Fruit fly (Drosophila melanogaster) whole organism, embryonic: Measurements from ENCODE around the gene CG33521.
A peak's percentile ranks its signal among the peaks of the same experiment; 100 is the strongest.

Experiments
- B-H2 ChIP-seq: fragments of 200-800 bp; sonication (Bioruptor generic); optimal IDR thresholded peaks from 2 replicates; lab custom pipeline; 2018; ENCODE audit warnings: missing biosample characterization, mild to moderate bottlenecking, missing genetic modification characterization
- BEAF-32 ChIP-seq: fragments of 200-800 bp; sonication (Bioruptor generic); optimal IDR thresholded peaks from 3 replicates; lab custom pipeline; 2017; ENCODE audit warnings: missing biosample characterization, missing genetic modification characterization, mild to moderate bottlenecking, moderate library complexity, missing genetic modification reagents
- CG10321 ChIP-seq: fragments of 200-800 bp; sonication (Bioruptor generic); IDR thresholded peaks from 2 replicates; pipeline ENCODE4 v1.3.6; 2022; ENCODE audit warnings: missing biosample characterization, missing genetic modification characterization
- CG11723 ChIP-seq: fragments of 200-800 bp; sonication (Bioruptor generic); optimal IDR thresholded peaks from 2 replicates; lab custom pipeline; 2017; ENCODE audit warnings: missing biosample characterization, mild to moderate bottlenecking, missing genetic modification characterization
- CG14860 ChIP-seq: fragments of 200-800 bp; sonication (Bioruptor generic); IDR thresholded peaks from 3 replicates; pipeline ENCODE4 v1.3.6; 2022; ENCODE audit warnings: missing biosample characterization, missing genetic modification characterization; ENCODE audit not compliant: partially characterized antibody
- CG15011 ChIP-seq: fragments of 200-800 bp; sonication (Bioruptor generic); optimal IDR thresholded peaks from 3 replicates; lab custom pipeline; 2018; ENCODE audit warnings: missing biosample characterization, mild to moderate bottlenecking, missing genetic modification characterization
- CG16813 ChIP-seq: fragments of 200-800 bp; sonication (Bioruptor generic); IDR thresholded peaks from 3 replicates; pipeline ENCODE4 v1.3.6; 2022; ENCODE audit warnings: missing biosample characterization, missing genetic modification characterization; ENCODE audit not compliant: partially characterized antibody
- CG17385 ChIP-seq: fragments of 200-800 bp; sonication (Bioruptor generic); optimal IDR thresholded peaks from 3 replicates; lab custom pipeline; 2018; ENCODE audit warnings: missing biosample characterization, mild to moderate bottlenecking, missing genetic modification characterization
- CG18262 ChIP-seq: fragments of 200-800 bp; optimal IDR thresholded peaks from 3 replicates; lab custom pipeline; 2019; ENCODE audit warnings: missing biosample characterization, mild to moderate bottlenecking, missing genetic modification characterization, moderate library complexity
- CG2116 ChIP-seq: fragments of 200-800 bp; sonication (Bioruptor generic); optimal IDR thresholded peaks from 3 replicates; lab custom pipeline; 2018; ENCODE audit warnings: missing biosample characterization, mild to moderate bottlenecking, missing genetic modification characterization
- CG33213 ChIP-seq: fragments of 200-800 bp; sonication (Bioruptor generic); optimal IDR thresholded peaks from 3 replicates; lab custom pipeline; 2016; ENCODE audit warnings: missing biosample characterization, missing genetic modification characterization
- CG34376 ChIP-seq: fragments of 200-800 bp; sonication (Bioruptor generic); optimal IDR thresholded peaks from 2 replicates; lab custom pipeline; 2018; ENCODE audit warnings: missing biosample characterization, mild to moderate bottlenecking, missing genetic modification characterization
- CG34422 ChIP-seq: fragments of 200-800 bp; sonication (Bioruptor generic); IDR thresholded peaks from 3 replicates; pipeline ENCODE4 v1.3.6; 2022; ENCODE audit warnings: missing biosample characterization, missing genetic modification characterization
- CG3847 ChIP-seq: fragments of 200-800 bp; sonication (Bioruptor generic); IDR thresholded peaks from 2 replicates; pipeline ENCODE4 v1.3.6; 2022; ENCODE audit warnings: missing biosample characterization, missing genetic modification characterization
- CG3995 ChIP-seq: fragments of 200-800 bp; sonication (Bioruptor generic); optimal IDR thresholded peaks from 3 replicates; lab custom pipeline; 2016; ENCODE audit warnings: missing biosample characterization, missing genetic modification characterization
- CG42726 ChIP-seq: fragments of 200-800 bp; sonication (Bioruptor generic); IDR thresholded peaks from 2 replicates; pipeline ENCODE4 v1.3.6; 2022; ENCODE audit warnings: missing biosample characterization, missing genetic modification characterization; ENCODE audit not compliant: partially characterized antibody
- CG4424 ChIP-seq: fragments of 200-800 bp; sonication (Bioruptor generic); optimal IDR thresholded peaks from 3 replicates; lab custom pipeline; 2016; ENCODE audit warnings: missing biosample characterization, missing genetic modification characterization
- CG6254 ChIP-seq: fragments of 200-800 bp; sonication (Bioruptor generic); optimal IDR thresholded peaks from 3 replicates; lab custom pipeline; 2017; ENCODE audit warnings: mild to moderate bottlenecking, missing biosample characterization, missing genetic modification reagents, missing genetic modification characterization
- CG7372 ChIP-seq: fragments of 200-800 bp; sonication (Bioruptor generic); IDR thresholded peaks from 2 replicates; pipeline ENCODE4 v1.3.6; 2022; ENCODE audit warnings: missing biosample characterization, missing genetic modification characterization
- CG7987 ChIP-seq: fragments of 200-800 bp; sonication (Bioruptor generic); optimal IDR thresholded peaks from 2 replicates; lab custom pipeline; 2018; ENCODE audit warnings: missing biosample characterization, mild to moderate bottlenecking, missing genetic modification characterization, moderate library complexity
- CG8089 ChIP-seq: fragments of 200-800 bp; sonication (Bioruptor generic); optimal IDR thresholded peaks from 3 replicates; lab custom pipeline; 2016; ENCODE audit warnings: missing biosample characterization, missing genetic modification characterization
- CG8765 ChIP-seq: fragments of 200-800 bp; sonication (Bioruptor generic); IDR thresholded peaks from 2 replicates; pipeline ENCODE4 v1.3.6; 2022; ENCODE audit warnings: missing biosample characterization, missing genetic modification characterization
- CG9876 ChIP-seq: fragments of 200-800 bp; sonication (Bioruptor generic); optimal IDR thresholded peaks from 2 replicates; lab custom pipeline; 2016; ENCODE audit warnings: missing biosample characterization, missing genetic modification characterization
- Dad ChIP-seq: fragments of 200-800 bp; sonication (Bioruptor generic); optimal IDR thresholded peaks from 3 replicates; lab custom pipeline; 2016; ENCODE audit warnings: missing biosample characterization, missing genetic modification characterization
- ERR ChIP-seq: fragments of 200-800 bp; sonication (Bioruptor generic); optimal IDR thresholded peaks from 2 replicates; lab custom pipeline; 2016; ENCODE audit warnings: missing biosample characterization, missing genetic modification characterization
- Elba2 ChIP-seq: fragments of 200-800 bp; sonication (Bioruptor generic); optimal IDR thresholded peaks from 3 replicates; lab custom pipeline; 2016; ENCODE audit warnings: missing biosample characterization, missing genetic modification characterization
- Oaz ChIP-seq: fragments of 200-800 bp; sonication (Bioruptor generic); IDR thresholded peaks from 2 replicates; pipeline ENCODE4 v1.3.6; 2022; ENCODE audit warnings: missing biosample characterization, missing genetic modification characterization
- Rfx ChIP-seq: fragments of 200-800 bp; sonication (Bioruptor generic); IDR thresholded peaks from 2 replicates; pipeline ENCODE4 v1.3.6; 2022; ENCODE audit warnings: missing biosample characterization, missing genetic modification characterization
- Rx ChIP-seq: fragments of 200-800 bp; sonication (Bioruptor generic); IDR thresholded peaks from 2 replicates; pipeline ENCODE4 v1.3.6; 2022; ENCODE audit warnings: missing biosample characterization, missing genetic modification characterization
- Six4 ChIP-seq: fragments of 200-800 bp; sonication (Bioruptor generic); optimal IDR thresholded peaks from 2 replicates; lab custom pipeline; 2016; ENCODE audit warnings: missing biosample characterization, missing genetic modification characterization
- Spps ChIP-seq: fragments of 200-800 bp; sonication (Bioruptor generic); optimal IDR thresholded peaks from 2 replicates; lab custom pipeline; 2018; ENCODE audit warnings: missing biosample characterization, mild to moderate bottlenecking, missing genetic modification characterization
- TFAM ChIP-seq: fragments of 200-800 bp; sonication (Bioruptor generic); optimal IDR thresholded peaks from 2 replicates; lab custom pipeline; 2017; ENCODE audit warnings: missing biosample characterization, missing genetic modification characterization, inconsistent platforms
- Xrp1 ChIP-seq: fragments of 200-800 bp; sonication (Bioruptor generic); IDR thresholded peaks from 2 replicates; pipeline ENCODE4 v1.3.6; 2022; ENCODE audit warnings: missing biosample characterization, missing genetic modification characterization
- aop ChIP-seq: fragments of 200-800 bp; sonication (Bioruptor generic); IDR thresholded peaks from 2 replicates; pipeline ENCODE4 v1.3.6; 2022; ENCODE audit warnings: missing biosample characterization, missing genetic modification characterization
- bigmax ChIP-seq: fragments of 200-800 bp; sonication (Bioruptor generic); optimal IDR thresholded peaks from 2 replicates; lab custom pipeline; 2018; ENCODE audit warnings: missing biosample characterization, mild to moderate bottlenecking, missing genetic modification characterization
- bsh ChIP-seq, 2 experiments: fragments of 200-800 bp; sonication (Bioruptor generic); optimal IDR thresholded peaks; 2 replicates each; lab custom pipeline; 2017 to 2018; ENCODE audit warnings: mild to moderate bottlenecking in 2 of 2, missing biosample characterization in 2 of 2, missing genetic modification characterization in 2 of 2, moderate library complexity in 1 of 2
- disco-r ChIP-seq: fragments of 200-800 bp; sonication (Bioruptor generic); optimal IDR thresholded peaks from 2 replicates; lab custom pipeline; 2016; ENCODE audit warnings: missing biosample characterization, missing genetic modification characterization
- dm ChIP-seq: fragments of 200-800 bp; sonication (Bioruptor generic); optimal IDR thresholded peaks from 3 replicates; lab custom pipeline; 2016; ENCODE audit warnings: missing biosample characterization, missing genetic modification characterization
- ems ChIP-seq: fragments of 200-800 bp; sonication (Bioruptor generic); optimal IDR thresholded peaks from 3 replicates; lab custom pipeline; 2016; ENCODE audit warnings: missing biosample characterization, missing genetic modification characterization
- fd102C ChIP-seq: fragments of 200-800 bp; sonication (Bioruptor generic); optimal IDR thresholded peaks from 2 replicates; lab custom pipeline; 2018; ENCODE audit warnings: missing biosample characterization, mild to moderate bottlenecking, missing genetic modification characterization, moderate library complexity
- hbn ChIP-seq: fragments of 200-800 bp; sonication (Bioruptor generic); IDR thresholded peaks from 2 replicates; pipeline ENCODE4 v1.3.6; 2022; ENCODE audit warnings: missing biosample characterization, missing genetic modification characterization; ENCODE audit not compliant: partially characterized antibody
- ind ChIP-seq: fragments of 200-800 bp; sonication (Bioruptor generic); optimal IDR thresholded peaks from 3 replicates; lab custom pipeline; 2016; ENCODE audit warnings: missing biosample characterization, missing genetic modification characterization
- mam ChIP-seq: fragments of 200-800 bp; sonication (Bioruptor generic); optimal IDR thresholded peaks from 3 replicates; lab custom pipeline; 2016; ENCODE audit warnings: missing biosample characterization, missing genetic modification characterization
- org-1 ChIP-seq: fragments of 200-800 bp; sonication (Bioruptor generic); optimal IDR thresholded peaks from 2 replicates; lab custom pipeline; 2017; ENCODE audit warnings: missing biosample characterization, missing genetic modification characterization
- prd ChIP-seq, 3 experiments: fragments of >200 bp in 2 of 3; fragments of 200-800 bp in 1 of 3; sonication (Bioruptor generic) in 1 of 3; optimal IDR thresholded peaks in 2 of 3; IDR thresholded peaks in 1 of 3; 2 replicates in 2 of 3; 3 replicates in 1 of 3; pipeline versions ENCODE4 v1.3.6 to Lab custom; 2017 to 2022; ENCODE audit warnings: missing biosample characterization in 1 of 3, missing genetic modification characterization in 1 of 3
- repo ChIP-seq: fragments of 200-800 bp; sonication (Bioruptor generic); optimal IDR thresholded peaks from 2 replicates; lab custom pipeline; 2016; ENCODE audit warnings: missing biosample characterization, missing genetic modification characterization
- slbo ChIP-seq: fragments of 200-800 bp; sonication (Bioruptor generic); IDR thresholded peaks from 2 replicates; pipeline ENCODE4 v1.3.6; 2022; ENCODE audit warnings: missing biosample characterization, missing genetic modification characterization
- tgo ChIP-seq: fragments of 200-800 bp; sonication (Bioruptor generic); IDR thresholded peaks from 3 replicates; pipeline ENCODE4 v1.3.6; 2022; ENCODE audit warnings: missing biosample characterization, missing genetic modification characterization
- twi ChIP-seq: fragments of 200-800 bp; optimal IDR thresholded peaks from 2 replicates; lab custom pipeline; 2019; ENCODE audit warnings: missing biosample characterization, mild to moderate bottlenecking, missing genetic modification characterization, moderate library complexity
- zen ChIP-seq: fragments of 200-800 bp; sonication (Bioruptor generic); optimal IDR thresholded peaks from 3 replicates; lab custom pipeline; 2018; ENCODE audit warnings: missing biosample characterization, mild to moderate bottlenecking, missing genetic modification characterization, moderate library complexity
- zf30C ChIP-seq: fragments of 200-800 bp; sonication (Bioruptor generic); optimal IDR thresholded peaks from 3 replicates; lab custom pipeline; 2018; ENCODE audit warnings: missing biosample characterization, mild to moderate bottlenecking, missing genetic modification characterization

Gene CG33521

DNA sequence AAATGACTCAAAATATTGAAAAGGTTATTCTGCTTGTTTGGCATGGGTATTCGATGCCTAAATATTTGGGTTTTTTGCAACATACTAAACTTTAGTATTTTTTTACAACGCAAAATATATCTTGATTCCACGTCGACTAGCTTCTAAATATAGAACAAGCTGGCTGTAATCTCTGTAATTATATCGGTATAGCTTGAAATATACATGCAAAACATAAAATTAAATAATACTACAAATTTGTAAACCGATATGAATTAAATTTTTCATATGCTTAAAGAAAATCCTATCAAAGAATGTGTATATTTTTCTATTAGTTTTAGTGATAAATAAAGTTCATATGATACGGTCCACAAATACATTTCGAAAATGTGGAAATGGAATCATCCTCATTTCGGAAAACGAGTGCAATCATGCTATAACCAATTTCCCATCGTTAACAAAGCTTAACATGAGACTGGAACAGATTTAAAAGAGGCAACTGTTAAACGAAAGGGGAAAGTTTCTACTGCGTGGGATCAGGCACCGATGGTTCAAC, 3.9 kb upstream of the CG33521 start, which contains the start of gene pho (continued):
- no peak for TF ChIP-seq zf30C (GFP tag; lab: Kevin White, UChicago)
- no peak for TF ChIP-seq TFAM (GFP tag; lab: Kevin White, UChicago)
- TF ChIP-seq fd102C (GFP tag; lab: Kevin White, UChicago), result no peak
- no peak for TF ChIP-seq Rx (GFP tag; lab: Robert Waterston, UW)
- no peak for TF ChIP-seq Dad
- peak; percentile 58 for TF ChIP-seq BEAF-32 (GFP tag; lab: Kevin White, UChicago)
- no peak for TF ChIP-seq Elba2
- TF ChIP-seq org-1 (GFP tag; lab: Kevin White, UChicago), result no peak
- TF ChIP-seq CG14860, result no peak
- TF ChIP-seq CG2116 (GFP tag; lab: Kevin White, UChicago), result no peak
- no peak for TF ChIP-seq hbn (GFP tag; lab: Robert Waterston, UW)
- TF ChIP-seq Oaz (GFP tag; lab: Robert Waterston, UW), result no peak
- peak; percentile 19 for TF ChIP-seq CG9876 (GFP tag; lab: Kevin White, UChicago)
- no peak for TF ChIP-seq zen
- no peak for TF ChIP-seq CG7372 (GFP tag; lab: Robert Waterston, UW)
- TF ChIP-seq CG42726, result no peak
- TF ChIP-seq CG3995 (GFP tag; lab: Kevin White, UChicago), result peak; percentile 33
- TF ChIP-seq CG34376 (GFP tag; lab: Kevin White, UChicago), result no peak
- no peak for TF ChIP-seq bsh (GFP tag; optimal IDR thresholded peaks at IDR 0.05; lab: Kevin White, UChicago)
- TF ChIP-seq repo, result no peak
- TF ChIP-seq ERR (GFP tag; lab: Kevin White, UChicago), result no peak
- TF ChIP-seq ems (GFP tag; lab: Kevin White, UChicago), result no peak
- peak; percentile 33 for TF ChIP-seq mam (GFP tag; lab: Kevin White, UChicago)
- no peak for TF ChIP-seq tgo (GFP tag; lab: Robert Waterston, UW)
- TF ChIP-seq CG6254 (GFP tag; lab: Kevin White, UChicago), result no peak
- TF ChIP-seq dm (GFP tag; lab: Kevin White, UChicago), result no peak
- TF ChIP-seq bigmax (GFP tag; lab: Kevin White, UChicago), result no peak
- no peak for TF ChIP-seq twi (tag; lab: Kevin White, UChicago)
- peak; percentile 97 for TF ChIP-seq CG11723
- TF ChIP-seq CG17385 (GFP tag; lab: Kevin White, UChicago), result no peak
- TF ChIP-seq CG3847 (GFP tag; lab: Robert Waterston, UW), result no peak
- peak; percentile 55 for TF ChIP-seq CG8089
- TF ChIP-seq B-H2 (GFP tag; lab: Kevin White, UChicago), result no peak
- TF ChIP-seq CG15011 (GFP tag; lab: Kevin White, UChicago), result no peak
- TF ChIP-seq CG4424, result peak; percentile 26
- no peak for TF ChIP-seq prd (optimal IDR thresholded peaks at IDR 0.05; lab: Kevin White, UChicago)
- no peak for TF ChIP-seq prd (GFP tag; IDR thresholded peaks at IDR 0.05; lab: Robert Waterston, UW)
- no peak for TF ChIP-seq aop
- no peak for TF ChIP-seq slbo (GFP tag; lab: Robert Waterston, UW)
- no peak for TF ChIP-seq CG16813
- TF ChIP-seq Six4 (GFP tag; lab: Kevin White, UChicago), result no peak
- TF ChIP-seq CG7987, result no peak
- TF ChIP-seq ind (GFP tag; lab: Kevin White, UChicago), result no peak
- no peak for TF ChIP-seq CG10321 (GFP tag; lab: Robert Waterston, UW)
- TF ChIP-seq CG8765, result no peak
- no peak for TF ChIP-seq disco-r
- no peak for TF ChIP-seq Spps (tag; lab: Kevin White, UChicago)
- no peak for TF ChIP-seq Rfx
- peak; percentile 88 for TF ChIP-seq CG33213 (GFP tag; lab: Kevin White, UChicago)
- no peak for TF ChIP-seq CG18262 (tag; lab: Kevin White, UChicago)
- peak; percentile 30; the same call in 1 of the 2 replicates for TF ChIP-seq Xrp1 (GFP tag; lab: Robert Waterston, UW)
- no peak for TF ChIP-seq CG34422 (GFP tag; lab: Robert Waterston, UW)
